Worm (Caenorhabditis elegans): ENCODE measurements around the gene F16G10.13.

Gene F16G10.13

ce11 chrII:2411555-2411954, 15.8 kb upstream of the F16G10.13 start:
- TF ChIP-seq eor-1 (tag; optimal IDR thresholded peaks at IDR 0.05): no peak
- no peak for TF ChIP-seq unc-62 (GFP tag; optimal IDR thresholded peaks at IDR 0.05)
- TF ChIP-seq fos-1 (tag; optimal IDR thresholded peaks at IDR 0.05): no peak
- TF ChIP-seq ZK546.5 (tag; optimal IDR thresholded peaks at IDR 0.05): no peak
- TF ChIP-seq lsy-12 (tag; optimal IDR thresholded peaks at IDR 0.05): no peak
- no peak for TF ChIP-seq fkh-2 (tag; optimal IDR thresholded peaks at IDR 0.05)
- no peak for TF ChIP-seq skn-1 (tag; optimal IDR thresholded peaks at IDR 0.05)
- no peak for TF ChIP-seq nhr-67 (tag; optimal IDR thresholded peaks at IDR 0.05)
- TF ChIP-seq mml-1 (tag; optimal IDR thresholded peaks at IDR 0.05): no peak
- no peak for TF ChIP-seq tbx-2 (tag; optimal IDR thresholded peaks at IDR 0.05)
- TF ChIP-seq elt-1 (tag; optimal IDR thresholded peaks at IDR 0.05): no peak
- TF ChIP-seq fkh-10 (GFP tag; optimal IDR thresholded peaks at IDR 0.05): no peak
- no peak for TF ChIP-seq aly-2 (tag; optimal IDR thresholded peaks at IDR 0.05)

ce11 chrII:2411093-2411492, 15.3 kb upstream of the F16G10.13 start:
- no peak for TF ChIP-seq daf-12 (tag; optimal IDR thresholded peaks at IDR 0.05)
- no peak for TF ChIP-seq pqm-1 (tag; optimal IDR thresholded peaks at IDR 0.05)
- TF ChIP-seq nhr-76 (tag; optimal IDR thresholded peaks at IDR 0.05): no peak
- TF ChIP-seq nhr-23 (tag; optimal IDR thresholded peaks at IDR 0.05): no peak
- TF ChIP-seq nhr-12 (tag; optimal IDR thresholded peaks at IDR 0.05): no peak
- TF ChIP-seq jun-1 (tag; optimal IDR thresholded peaks at IDR 0.05): no peak
- TF ChIP-seq nhr-67 (tag; optimal IDR thresholded peaks at IDR 0.05): no peak
- TF ChIP-seq nfya-1 (tag; optimal IDR thresholded peaks at IDR 0.05; ENCODE audit: insufficient read depth): no peak
- no peak for TF ChIP-seq tbx-2 (tag; optimal IDR thresholded peaks at IDR 0.05)
- no peak for TF ChIP-seq egl-27 (tag; optimal IDR thresholded peaks at IDR 0.05)

ce11 chrII:2403984-2404383, 8.2 kb upstream of the F16G10.13 start, which contains the start of gene F16G10.1:
TSS of gene F16G10.1 (plus strand) at chrII:2404284.
- TF ChIP-seq nhr-237 (tag; optimal IDR thresholded peaks at IDR 0.05) (no peak), hmg-11 (tag; optimal IDR thresholded peaks at IDR 0.05) (no peak), ceh-9 (tag; optimal IDR thresholded peaks at IDR 0.05) (no peak), lin-39 (tag; optimal IDR thresholded peaks at IDR 0.05) (no peak), aly-2 (tag; optimal IDR thresholded peaks at IDR 0.05) (no peak), lin-15B (tag; optimal IDR thresholded peaks at IDR 0.05) (no peak)

ce11 chrII:2399810-2400209, 4.0 kb upstream of the F16G10.13 start:
- TF ChIP-seq egl-5 (tag; optimal IDR thresholded peaks at IDR 0.05): no peak
- no peak for TF ChIP-seq lsy-12 (tag; optimal IDR thresholded peaks at IDR 0.05)
- no peak for TF ChIP-seq skn-1 (tag; optimal IDR thresholded peaks at IDR 0.05)
- TF ChIP-seq egl-27 (tag; optimal IDR thresholded peaks at IDR 0.05): no peak
- no peak for TF ChIP-seq lin-15B (tag; optimal IDR thresholded peaks at IDR 0.05)
- TF ChIP-seq nhr-43 (tag; optimal IDR thresholded peaks at IDR 0.05; ENCODE audit: poor library complexity, severe bottlenecking): peak; percentile 86
- TF ChIP-seq elt-3 (tag; optimal IDR thresholded peaks at IDR 0.05): peak; percentile 14 to 96 (median 93)

ce11 chrII:2398884-2399283, 3.1 kb upstream of the F16G10.13 start, which contains the start of gene F16G10.14:
TSS of gene F16G10.14 (minus strand) at chrII:2398984.
- TF ChIP-seq egl-5 (tag; optimal IDR thresholded peaks at IDR 0.05) (no peak), fkh-2 (tag; optimal IDR thresholded peaks at IDR 0.05) (no peak), ceh-82 (tag; optimal IDR thresholded peaks at IDR 0.05) (no peak)

- no peak for TF ChIP-seq elt-2 (tag; optimal IDR thresholded peaks at IDR 0.05)
- no peak for TF ChIP-seq ZK546.5 (tag; optimal IDR thresholded peaks at IDR 0.05)
- TF ChIP-seq aly-2 (tag; optimal IDR thresholded peaks at IDR 0.05): no peak
- no peak for TF ChIP-seq ceh-82 (tag; optimal IDR thresholded peaks at IDR 0.05)
- TF ChIP-seq unc-62 (GFP tag; optimal IDR thresholded peaks at IDR 0.05): no peak
- no peak for TF ChIP-seq nhr-76 (tag; optimal IDR thresholded peaks at IDR 0.05)
- no peak for TF ChIP-seq ztf-11 (tag; optimal IDR thresholded peaks at IDR 0.05)
- TF ChIP-seq ceh-16 (tag; optimal IDR thresholded peaks at IDR 0.05): no peak
- no peak for TF ChIP-seq ceh-9 (tag; optimal IDR thresholded peaks at IDR 0.05)
- TF ChIP-seq eor-1 (tag; optimal IDR thresholded peaks at IDR 0.05): no peak
- TF ChIP-seq nfya-1 (tag; optimal IDR thresholded peaks at IDR 0.05; ENCODE audit: insufficient read depth): no peak
- TF ChIP-seq unc-39 (tag; optimal IDR thresholded peaks at IDR 0.05): no peak
- TF ChIP-seq nhr-28 (tag; optimal IDR thresholded peaks at IDR 0.05): no peak
- TF ChIP-seq egl-27 (tag; optimal IDR thresholded peaks at IDR 0.05): no peak
- TF ChIP-seq nhr-23 (tag; optimal IDR thresholded peaks at IDR 0.05): no peak
- TF ChIP-seq hmg-11 (tag; optimal IDR thresholded peaks at IDR 0.05): no peak
- no peak for TF ChIP-seq nhr-25 (tag; optimal IDR thresholded peaks at IDR 0.05)
- TF ChIP-seq skn-1 (tag; optimal IDR thresholded peaks at IDR 0.05): no peak
- TF ChIP-seq nhr-67 (tag; optimal IDR thresholded peaks at IDR 0.05): no peak
Measured at ce11 chrII:2393821-2394220, 1.9 kb downstream of the F16G10.13 start, which contains the start of gene F16G10.11. TSS of gene F16G10.11 (minus strand) at chrII:2393921.

Measured in whole organism, L3 larva.